Worm (Caenorhabditis elegans): ENCODE data around the gene ZK813.1.

DNA sequence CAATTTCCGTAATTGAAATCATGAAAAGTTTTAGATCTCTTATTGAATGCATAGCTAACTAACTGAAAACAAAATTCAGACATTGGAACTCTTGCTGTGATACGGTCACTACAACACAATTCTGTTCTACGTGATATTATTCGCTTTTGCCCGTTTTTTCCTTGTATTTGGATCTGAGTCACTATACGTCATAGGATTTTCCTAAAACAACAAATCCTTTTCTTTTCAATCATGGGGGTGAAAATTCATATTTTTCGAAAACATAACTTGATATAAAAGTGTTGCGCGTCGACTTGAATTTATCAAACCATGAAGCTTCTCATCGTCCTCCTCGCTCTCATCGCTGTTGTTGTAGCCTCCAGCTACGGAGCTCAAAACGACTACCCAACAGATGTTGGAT lies at the start of gene ZK813.1:
- no peak for TF ChIP-seq nhr-11 (tag; optimal IDR thresholded peaks at IDR 0.05)
- no peak for TF ChIP-seq unc-42 (tag; optimal IDR thresholded peaks at IDR 0.05)
- TF ChIP-seq nfya-1 (tag; optimal IDR thresholded peaks at IDR 0.05) = no peak
- TF ChIP-seq unc-55 (GFP tag; optimal IDR thresholded peaks at IDR 0.05) = no peak

Measured in whole organism, late embryonic.